Fruit fly (Drosophila melanogaster): ENCODE measurements around the gene CG32512.

Gene CG32512

DNA sequence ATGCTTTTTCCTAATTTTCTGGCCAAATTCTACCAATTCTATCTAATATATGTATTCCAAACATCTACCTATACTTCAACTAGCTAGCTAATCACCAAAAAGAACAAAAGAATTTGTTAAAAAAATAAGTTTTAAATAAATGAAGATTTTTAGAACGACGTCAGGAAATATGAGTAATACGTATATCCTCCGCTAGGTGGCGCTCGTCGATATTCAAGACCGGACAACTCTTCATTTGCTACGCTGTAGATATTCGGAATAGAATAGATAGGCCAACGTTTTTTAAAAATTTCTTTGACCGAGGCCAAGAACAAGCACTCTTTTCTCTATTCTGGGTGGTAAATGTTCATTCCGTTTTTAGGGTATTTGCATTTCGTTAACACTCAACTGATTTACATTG is 8.9 kb downstream of the CG32512 start:
- no peak for TF ChIP-seq CG17801 (GFP tag; optimal IDR thresholded peaks at IDR 0.05; ENCODE audit: partially characterized antibody)

DNA sequence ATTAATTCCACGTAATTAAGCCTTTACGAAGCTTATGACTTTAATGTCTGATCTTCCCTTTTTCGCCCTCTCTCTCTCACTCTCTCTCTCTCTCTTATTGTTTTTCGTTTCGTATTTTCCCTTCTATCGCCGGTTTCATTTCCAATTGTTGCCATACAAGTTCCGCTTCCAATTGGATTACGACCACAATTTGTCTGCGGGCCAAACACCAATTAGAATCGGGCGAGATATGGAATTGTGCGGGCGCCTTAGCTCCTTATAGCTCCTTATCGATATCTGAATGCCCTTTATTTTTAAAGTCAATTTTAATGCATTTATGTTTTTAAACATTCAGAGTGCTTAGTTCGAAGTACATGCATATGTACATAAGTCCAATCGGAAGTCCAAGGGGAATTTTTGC is 10.6 kb downstream of the CG32512 start:
- TF ChIP-seq CG17801 (GFP tag; optimal IDR thresholded peaks at IDR 0.05; ENCODE audit: partially characterized antibody) = no peak

DNA sequence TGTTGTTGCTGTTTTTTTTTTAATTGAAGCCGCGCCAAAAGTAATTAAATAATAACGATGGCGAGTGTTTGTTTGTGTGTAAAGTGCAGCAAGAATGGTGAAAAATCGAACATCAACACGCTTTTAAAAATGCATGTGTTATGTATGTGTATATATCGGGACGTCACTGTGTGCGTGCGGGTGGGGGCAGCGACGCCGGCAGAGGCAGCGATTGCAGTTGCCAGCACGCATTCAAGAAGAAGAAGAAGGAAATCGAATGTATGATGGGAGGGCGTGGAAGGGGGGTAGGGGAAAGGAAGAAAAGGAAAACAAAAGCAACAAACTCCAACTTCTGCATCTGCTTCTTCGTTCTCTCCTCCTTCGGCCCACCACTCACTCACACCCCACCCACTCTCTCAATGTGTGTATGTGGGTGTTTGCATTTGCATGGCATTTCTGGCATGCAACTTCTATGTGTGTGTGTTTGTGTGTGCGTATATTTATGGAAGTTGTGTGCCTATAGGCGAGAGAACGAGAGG is 12.3 kb downstream of the CG32512 start:
- peak; percentile 25 for TF ChIP-seq CG17801 (GFP tag; optimal IDR thresholded peaks at IDR 0.05; ENCODE audit: partially characterized antibody)

DNA sequence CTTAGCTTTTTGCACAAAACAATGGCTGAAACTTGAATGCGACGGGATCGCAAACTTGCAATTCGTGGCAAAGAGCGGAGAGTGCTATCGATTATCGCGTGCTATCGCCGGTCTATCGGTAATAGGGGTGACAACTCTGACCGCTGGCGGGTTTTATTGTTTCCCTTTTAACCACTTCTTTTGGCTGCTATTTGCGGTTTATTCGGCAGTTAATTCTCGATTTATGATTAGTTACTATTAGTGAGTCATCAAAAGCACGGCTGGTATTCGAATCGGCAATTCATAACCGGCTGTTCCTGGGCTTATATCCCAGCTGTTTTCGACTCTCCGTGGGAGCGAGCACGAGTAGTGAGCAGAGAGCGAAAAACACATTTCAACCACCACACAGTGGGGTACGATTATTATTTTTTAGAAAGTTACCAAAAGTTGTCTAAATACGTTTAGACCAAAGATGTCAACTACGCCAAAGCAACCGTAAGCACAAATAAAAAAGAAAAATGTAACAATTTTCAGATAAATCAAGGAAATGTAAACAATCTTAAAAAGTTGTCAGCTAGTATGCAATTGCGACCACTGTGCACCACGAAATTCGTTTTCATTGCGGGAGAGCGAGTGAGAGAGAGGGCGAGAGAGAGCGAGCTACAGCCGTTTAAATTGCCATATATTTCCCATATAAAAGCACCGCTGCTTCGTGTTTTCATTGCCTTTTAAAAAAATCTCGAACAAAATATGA is 13.3 kb downstream of the CG32512 start, which contains the start of the genes Stt3A and bves:
Stt3A (minus strand) TSS at position 89 of the 733 bp plus-strand sequence.
bves (plus strand) TSS at position 115 of the 733 bp plus-strand sequence.
- peak; percentile 97 for TF ChIP-seq CG17801 (GFP tag; optimal IDR thresholded peaks at IDR 0.05; ENCODE audit: partially characterized antibody)

DNA sequence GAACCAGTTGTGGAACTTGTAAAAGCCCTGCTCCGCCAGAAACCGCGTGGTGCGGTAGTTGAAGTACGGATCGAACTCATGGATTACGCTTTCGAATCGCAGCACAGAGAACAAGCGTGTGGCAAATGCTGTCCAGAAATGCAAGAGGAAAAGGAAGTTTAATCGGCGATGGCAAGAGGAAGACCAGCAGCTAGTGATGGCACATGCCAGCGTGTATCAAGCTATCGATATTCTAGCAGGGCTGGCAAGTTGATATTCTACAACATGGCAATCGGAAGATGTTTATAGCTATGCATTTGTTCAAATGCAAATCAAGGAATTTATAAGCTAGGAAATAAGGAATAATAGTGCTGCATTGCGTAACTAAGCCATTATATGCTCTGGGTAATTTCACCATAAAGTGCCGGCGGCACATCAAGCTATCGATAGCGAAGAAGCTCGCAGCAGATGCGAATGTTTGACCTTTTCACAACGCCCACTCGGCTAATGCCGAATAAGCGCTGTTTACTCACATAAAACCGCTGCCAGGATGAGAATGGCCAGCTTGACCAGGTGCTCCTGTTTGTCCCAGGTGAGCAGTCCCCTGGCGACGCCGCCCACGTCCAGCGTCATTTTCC is 14.1 kb downstream of the CG32512 start:
- peak; percentile 87 for TF ChIP-seq CG17801 (GFP tag; optimal IDR thresholded peaks at IDR 0.05; ENCODE audit: partially characterized antibody)

DNA sequence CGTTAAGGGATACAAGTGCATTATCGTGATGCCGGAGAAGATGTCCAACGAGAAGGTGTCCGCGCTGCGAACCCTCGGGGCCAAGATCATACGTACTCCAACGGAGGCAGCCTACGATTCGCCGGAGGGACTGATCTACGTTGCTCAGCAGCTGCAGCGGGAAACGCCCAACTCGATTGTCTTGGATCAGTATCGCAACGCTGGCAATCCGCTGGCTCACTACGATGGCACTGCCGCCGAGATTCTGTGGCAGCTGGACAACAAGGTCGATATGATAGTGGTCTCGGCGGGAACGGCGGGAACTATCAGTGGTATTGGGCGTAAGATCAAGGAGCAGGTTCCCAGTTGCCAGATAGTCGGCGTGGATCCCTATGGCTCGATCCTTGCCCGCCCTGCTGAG is 19.6 kb downstream of the CG32512 start:
- TF ChIP-seq CG17801 (GFP tag; optimal IDR thresholded peaks at IDR 0.05; ENCODE audit: partially characterized antibody) = no peak

DNA sequence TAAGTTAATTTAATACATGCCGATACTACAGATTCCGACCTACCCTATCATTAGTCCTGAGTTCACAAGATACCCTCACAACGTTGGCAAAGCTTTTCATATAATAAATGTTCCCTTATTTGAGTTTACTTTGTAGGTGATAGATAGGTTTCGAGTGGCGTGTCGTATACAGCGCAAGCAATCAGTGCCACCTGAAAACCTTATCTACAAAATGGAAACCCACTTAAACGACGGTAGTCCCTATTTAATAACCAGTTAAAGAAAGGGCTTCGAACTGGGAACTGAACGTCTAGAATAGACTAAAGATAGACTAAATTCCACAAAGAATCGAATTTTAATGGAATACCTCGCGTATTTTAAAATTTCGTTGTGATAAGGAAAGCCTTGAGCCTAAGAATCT is 21.2 kb downstream of the CG32512 start:
- TF ChIP-seq CG17801 (GFP tag; optimal IDR thresholded peaks at IDR 0.05; ENCODE audit: partially characterized antibody) = no peak

DNA sequence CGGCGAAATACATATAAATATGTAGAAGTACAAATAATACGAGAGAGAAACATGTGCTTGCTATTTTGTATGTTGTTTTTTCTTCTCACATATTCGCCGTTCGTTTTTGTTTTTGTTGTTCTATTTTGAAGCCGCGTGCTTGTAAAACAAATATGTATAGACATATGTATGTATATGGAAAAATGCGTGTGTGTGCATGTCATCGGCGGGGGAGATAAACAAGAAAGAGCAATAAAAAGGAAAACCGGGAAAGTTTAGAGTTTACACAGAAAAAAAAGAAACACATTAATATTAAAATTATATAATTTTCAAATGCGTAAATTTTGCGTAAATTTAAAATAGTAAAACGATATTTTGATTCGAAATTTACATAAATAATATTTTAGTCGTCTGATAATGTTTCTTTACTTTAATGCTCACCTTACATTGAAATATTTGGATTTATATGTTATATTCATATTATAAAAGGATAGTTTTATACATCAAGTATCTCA is 21.8 kb downstream of the CG32512 start:
- TF ChIP-seq CG17801 (GFP tag; optimal IDR thresholded peaks at IDR 0.05; ENCODE audit: partially characterized antibody) = no peak

DNA sequence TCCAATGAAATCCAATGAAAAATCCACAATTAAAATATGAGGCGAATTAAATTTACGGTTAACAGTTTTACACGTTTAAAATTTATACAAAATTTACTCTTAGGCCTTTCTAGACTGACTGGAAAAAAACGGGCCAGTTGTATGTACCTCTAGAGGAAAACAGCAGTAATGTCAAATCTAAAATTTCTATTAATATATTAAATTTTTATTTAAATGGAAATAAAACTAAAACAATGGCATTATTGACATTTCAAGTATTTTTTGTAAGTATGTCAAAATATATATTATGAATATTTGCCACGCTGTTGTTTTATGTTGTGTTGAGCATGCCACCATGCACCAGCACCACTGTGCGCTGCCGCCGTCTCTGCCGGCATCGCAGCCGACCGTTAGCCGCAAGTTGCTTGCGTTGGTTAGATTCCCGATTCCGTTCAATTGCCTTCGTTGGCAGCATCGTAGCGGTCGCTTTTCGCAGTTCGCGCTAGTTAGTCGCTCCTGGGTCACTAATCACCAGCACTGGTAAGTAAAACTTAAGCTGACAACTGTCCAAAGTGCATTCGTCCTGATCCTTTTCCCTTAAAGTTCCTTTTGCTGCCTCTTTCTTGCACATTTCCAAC is 22.4 kb downstream of the CG32512 start, which contains the start of gene Cbs:
Cbs (plus strand) TSS at position 308 of the 617 bp plus-strand sequence.
- no peak for TF ChIP-seq CG17801 (GFP tag; optimal IDR thresholded peaks at IDR 0.05; ENCODE audit: partially characterized antibody)

DNA sequence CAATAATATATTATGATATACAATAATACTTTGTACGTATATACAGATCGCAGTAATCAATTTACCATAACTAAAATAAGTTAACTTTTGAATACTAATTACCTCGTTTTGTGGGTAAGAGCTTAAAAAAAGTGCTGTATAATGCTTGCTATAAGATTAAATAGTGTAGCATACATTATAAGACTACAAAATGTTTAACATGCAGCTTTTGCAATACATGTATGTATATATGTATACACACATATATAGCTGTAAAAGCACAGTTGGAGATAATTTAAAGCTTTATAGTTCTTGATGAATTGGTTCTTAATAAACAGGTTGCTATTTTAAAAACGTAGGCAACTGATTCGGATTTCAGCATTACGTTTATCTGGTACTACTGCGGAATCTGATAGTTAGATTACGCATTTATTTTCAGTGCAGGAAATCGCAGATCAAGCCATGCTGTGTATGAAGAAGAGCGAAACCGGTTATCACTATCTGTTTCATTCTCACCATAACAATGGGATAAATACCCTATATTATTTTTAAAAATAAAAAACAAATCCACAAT is 23.0 kb downstream of the CG32512 start:
- TF ChIP-seq CG17801 (GFP tag; optimal IDR thresholded peaks at IDR 0.05; ENCODE audit: partially characterized antibody) = no peak

DNA sequence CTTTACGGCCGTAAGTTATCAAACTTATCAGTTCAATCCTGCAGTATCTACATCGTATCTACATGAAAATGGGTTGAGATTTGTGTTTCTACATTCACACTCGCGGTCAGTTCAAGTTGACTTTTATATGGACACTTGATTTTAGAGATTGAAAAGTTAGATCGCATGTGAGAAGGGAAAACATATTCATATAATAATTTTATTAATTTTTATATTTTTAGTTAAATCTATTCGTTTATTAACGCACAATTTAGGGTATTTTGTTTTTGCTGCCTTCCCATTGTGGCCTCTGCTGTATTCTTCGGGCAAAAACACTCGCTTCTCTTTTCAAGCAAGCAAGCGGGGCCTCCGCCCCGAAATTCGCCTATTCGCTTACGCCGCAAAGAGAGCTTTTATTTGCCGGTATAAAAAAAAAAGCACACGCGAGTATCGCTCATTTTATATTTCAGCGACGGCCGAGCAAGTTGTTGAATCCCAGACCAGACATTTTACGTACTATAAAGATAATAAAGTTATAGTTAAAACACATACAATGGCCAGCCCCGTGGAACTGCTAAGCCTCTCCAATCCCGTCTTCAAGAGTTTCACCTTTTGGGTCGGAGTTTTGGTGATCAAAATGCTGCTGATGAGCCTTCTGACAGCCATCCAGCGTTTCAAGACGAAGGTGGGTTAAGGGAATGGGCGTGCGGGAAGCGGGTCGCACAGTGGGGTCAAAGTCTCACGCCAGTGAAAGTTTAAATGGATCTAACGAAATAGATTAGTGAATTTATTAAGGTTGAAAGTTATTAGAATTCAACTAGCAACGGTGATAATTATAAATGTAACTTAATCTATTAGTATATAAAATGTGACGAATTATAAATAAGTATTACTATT is 24.5 kb downstream of the CG32512 start:
- peak; percentile 87 for TF ChIP-seq CG17801 (GFP tag; optimal IDR thresholded peaks at IDR 0.05; ENCODE audit: partially characterized antibody)

DNA sequence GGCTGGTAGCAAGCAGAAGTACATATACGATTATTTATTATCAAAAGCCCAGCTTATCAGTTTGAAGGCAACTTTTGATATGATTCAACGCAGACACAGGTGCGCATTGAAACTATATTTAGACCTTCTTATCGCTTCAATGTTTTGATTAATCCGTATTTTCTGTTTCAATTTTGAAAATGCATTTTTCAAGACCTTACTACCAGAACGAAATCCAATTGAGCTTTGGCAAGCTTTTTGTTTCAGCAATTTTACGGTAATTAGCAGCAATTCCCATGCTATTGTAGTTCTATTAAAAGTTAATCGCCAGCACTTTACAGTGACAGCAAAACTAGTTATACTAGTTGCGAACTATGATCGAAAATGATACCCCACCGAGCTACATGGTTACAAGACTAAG is 25.5 kb downstream of the CG32512 start, which contains the start of gene Mgstl:
Mgstl (plus strand) TSS at position 301 of the 400 bp plus-strand sequence.
- no peak for TF ChIP-seq CG17801 (GFP tag; optimal IDR thresholded peaks at IDR 0.05; ENCODE audit: partially characterized antibody)

DNA sequence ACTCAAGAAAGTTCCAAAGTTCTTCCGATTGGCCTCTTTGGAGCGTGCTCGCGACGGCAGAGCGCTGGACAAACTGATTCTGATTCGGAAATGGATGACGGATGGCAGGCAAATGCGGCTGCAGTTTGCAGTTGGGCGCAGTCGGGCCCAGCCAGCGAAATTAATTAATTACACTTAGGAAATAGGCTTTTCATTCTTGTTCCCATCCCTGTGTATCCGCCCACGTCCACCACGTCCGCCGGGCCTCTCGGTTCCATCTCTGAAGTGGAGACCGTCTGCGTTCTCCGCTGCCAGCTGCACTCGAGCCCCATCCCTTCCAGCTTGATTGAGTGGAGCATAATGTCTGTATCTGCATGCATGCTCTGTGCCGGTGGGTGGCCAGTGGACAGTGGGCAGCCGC is 26.8 kb downstream of the CG32512 start, which contains the start of gene CG15449:
CG15449 (minus strand) TSS at position 101 of the 400 bp plus-strand sequence.
- no peak for TF ChIP-seq CG17801 (GFP tag; optimal IDR thresholded peaks at IDR 0.05; ENCODE audit: partially characterized antibody)

DNA sequence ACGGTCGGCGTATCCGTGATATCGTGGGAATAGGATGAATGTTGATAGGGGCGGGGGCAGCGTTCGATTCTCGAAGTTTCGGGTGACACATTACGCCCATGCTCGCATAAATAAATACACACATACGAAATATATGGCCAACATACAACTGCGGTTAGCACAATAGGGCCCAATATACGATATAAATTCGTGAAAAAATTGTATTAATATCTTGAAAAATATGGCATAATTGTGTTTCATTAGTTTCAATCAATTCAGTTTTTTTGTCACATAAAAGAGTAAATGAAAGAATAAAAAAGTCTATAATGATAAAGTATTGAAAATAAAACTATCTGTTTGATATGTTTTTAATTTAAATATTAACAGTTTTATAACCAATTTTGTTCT is 31.4 kb downstream of the CG32512 start:
- TF ChIP-seq CG17801 (GFP tag; optimal IDR thresholded peaks at IDR 0.05; ENCODE audit: partially characterized antibody) = peak; percentile 34
